Fruit fly (Drosophila melanogaster): Measurements from ENCODE around the gene Madm.

Madm gene

DNA sequence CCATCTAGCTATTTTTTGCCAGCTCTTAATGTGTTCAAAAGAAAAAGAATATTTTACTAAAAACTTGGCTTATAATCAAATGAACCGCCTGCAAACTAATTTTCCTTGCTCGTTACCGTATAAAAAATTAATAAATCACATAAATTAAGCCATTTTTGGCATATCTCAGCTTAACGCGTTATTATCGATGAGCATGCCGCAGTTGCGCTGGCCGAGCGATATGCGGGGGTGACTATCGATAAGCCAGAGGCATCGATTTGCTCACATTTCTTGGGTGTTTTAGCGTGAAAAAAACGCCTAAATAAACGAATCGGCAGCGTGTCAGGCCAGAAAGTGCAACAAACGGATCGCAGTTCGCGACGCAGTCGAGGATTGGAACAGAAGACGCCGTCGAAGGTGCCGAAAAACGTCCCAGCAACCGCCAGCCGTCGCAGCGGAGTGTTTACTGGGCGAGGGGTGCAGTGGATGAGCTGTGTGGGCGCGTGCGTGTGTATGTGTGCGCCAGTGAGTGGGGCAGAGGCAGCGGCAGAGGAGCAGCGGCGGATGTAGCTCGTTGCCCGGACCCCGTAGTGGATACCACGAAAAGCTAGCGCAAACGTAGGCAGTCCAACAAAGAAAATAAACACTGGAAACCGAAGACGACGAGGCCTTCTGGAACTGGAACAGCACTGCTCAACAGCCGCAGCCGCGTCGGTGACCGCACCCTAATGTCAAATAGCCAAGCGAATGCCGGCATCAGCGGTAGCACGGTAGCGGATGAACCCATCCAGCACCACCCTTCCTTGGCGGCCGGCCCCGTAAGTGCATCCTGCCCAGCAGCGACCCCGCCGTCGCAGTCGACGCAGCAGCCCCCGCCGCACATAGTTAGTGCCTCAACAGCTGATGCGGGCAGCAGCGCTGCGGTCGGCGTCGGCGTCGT is at the start of gene Madm, which contains the start of gene Sym:
TSS of gene Madm (plus strand) at position 233 of the 919 bp plus-strand sequence.
TSS of gene Sym (minus strand) at position 199 of the 919 bp plus-strand sequence.
- TF ChIP-seq eyg (GFP tag; optimal IDR thresholded peaks at IDR 0.05) (no peak), nmo (GFP tag; optimal IDR thresholded peaks at IDR 0.05) (peak; percentile 71), Adf1 (GFP tag; IDR thresholded peaks at IDR 0.05) (peak; percentile 96), Elba2 (GFP tag; optimal IDR thresholded peaks at IDR 0.05) (peak; percentile 39), CG17612 (GFP tag; IDR thresholded peaks at IDR 0.05) (no peak), schlank (tag; optimal IDR thresholded peaks at IDR 0.05) (no peak), CG12391 (tag; optimal IDR thresholded peaks at IDR 0.05) (peak; percentile 55), Mad (GFP tag; optimal IDR thresholded peaks at IDR 0.05) (peak; percentile 7), HLHmδ (GFP tag; optimal IDR thresholded peaks at IDR 0.05) (no peak), CG43689 (GFP tag; IDR thresholded peaks at IDR 0.05) (no peak), Chrac-16 (GFP tag; optimal IDR thresholded peaks at IDR 0.05) (peak; percentile 40), CG12104 (GFP tag; optimal IDR thresholded peaks at IDR 0.05) (no peak), CG11456 (GFP tag; IDR thresholded peaks at IDR 0.05) (no peak), zfh2 (GFP tag; optimal IDR thresholded peaks at IDR 0.05) (peak; percentile 50), CG9609 (GFP tag; optimal IDR thresholded peaks at IDR 0.05) (no peak), so (GFP tag; IDR thresholded peaks at IDR 0.05) (0 out of 3 replicates have a peak, but pooled peaks have one; percentile 47), CG6272 (GFP tag; IDR thresholded peaks at IDR 0.05) (peak; percentile 53; the same call in 1 of the 2 replicates), CG2199 (GFP tag; IDR thresholded peaks at IDR 0.05) (no peak), MBD-R2 (GFP tag; IDR thresholded peaks at IDR 0.05) (peak; percentile 58; the same call in 1 of the 2 replicates), HHEX (GFP tag; optimal IDR thresholded peaks at IDR 0.05) (no peak), br (optimal IDR thresholded peaks at IDR 0.05) (no peak), CG12659 (GFP tag; optimal IDR thresholded peaks at IDR 0.05) (peak; percentile 56), D19A (tag; optimal IDR thresholded peaks at IDR 0.05) (no peak), stwl (tag; optimal IDR thresholded peaks at IDR 0.05) (peak; percentile 51), CG10209 (GFP tag; optimal IDR thresholded peaks at IDR 0.05) (no peak), CG6813 (GFP tag; optimal IDR thresholded peaks at IDR 0.05) (no peak), mirr (GFP tag; optimal IDR thresholded peaks at IDR 0.05) (no peak), NfI (GFP tag; optimal IDR thresholded peaks at IDR 0.05) (peak; percentile 5), ac (GFP tag; optimal IDR thresholded peaks at IDR 0.05) (no peak), toy (GFP tag; IDR thresholded peaks at IDR 0.05) (no peak), Atf-2 (GFP tag; optimal IDR thresholded peaks at IDR 0.05) (no peak), CG8478 (optimal IDR thresholded peaks at IDR 0.05) (peak; percentile 64), Hr39 (optimal IDR thresholded peaks at IDR 0.05) (no peak), ash1 (GFP tag; optimal IDR thresholded peaks at IDR 0.05) (no peak), CG33557 (GFP tag; optimal IDR thresholded peaks at IDR 0.05) (no peak), Stat92E (GFP tag; optimal IDR thresholded peaks at IDR 0.05) (peak in 1 of 3 experiments; percentile 17), YL-1 (GFP tag; optimal IDR thresholded peaks at IDR 0.05) (peak; percentile 92), Rfx (GFP tag; IDR thresholded peaks at IDR 0.05) (peak; percentile 48; the same call in 1 of the 2 replicates), rib (GFP tag; IDR thresholded peaks at IDR 0.05) (no peak), ci (GFP tag; IDR thresholded peaks at IDR 0.05) (no peak), hth (optimal IDR thresholded peaks at IDR 0.05) (no peak), chn (GFP tag; optimal IDR thresholded peaks at IDR 0.05) (peak; percentile 5), Neu2 (GFP tag; optimal IDR thresholded peaks at IDR 0.05; ENCODE audit: borderline replicate concordance) (peak; percentile 7), CG7786 (GFP tag; optimal IDR thresholded peaks at IDR 0.05) (peak; percentile 1), pum (GFP tag; optimal IDR thresholded peaks at IDR 0.05) (peak; percentile 60), CG16863 (GFP tag; optimal IDR thresholded peaks at IDR 0.05) (no peak), CG14014 (GFP tag; IDR thresholded peaks at IDR 0.05) (no peak), Bdp1 (GFP tag; optimal IDR thresholded peaks at IDR 0.05) (no peak), fd96Cb (tag; optimal IDR thresholded peaks at IDR 0.05) (peak; percentile 23), CG10321 (GFP tag; IDR thresholded peaks at IDR 0.05) (no peak), Xrp1 (GFP tag; IDR thresholded peaks at IDR 0.05) (peak; percentile 59)

All from whole organism, embryonic.